Fruit fly (Drosophila melanogaster): Measurements from ENCODE around the gene CG9686.

Gene CG9686

dm6 chrX:9881746-9882145, 2.1 kb downstream of the CG9686 start, which contains the start of gene CG9689:
CG9689 (plus strand) TSS chrX:9881953.
- no peak for TF ChIP-seq Myc (optimal IDR thresholded peaks at IDR 0.05)
- no peak for TF ChIP-seq Sin3A (optimal IDR thresholded peaks at IDR 0.05)
- no peak for TF ChIP-seq psq (optimal IDR thresholded peaks at IDR 0.05)
- no peak for TF ChIP-seq h (optimal IDR thresholded peaks at IDR 0.05)
- TF ChIP-seq ttk (optimal IDR thresholded peaks at IDR 0.05) = no peak
- no peak for TF ChIP-seq insv (optimal IDR thresholded peaks at IDR 0.05)

DNA sequence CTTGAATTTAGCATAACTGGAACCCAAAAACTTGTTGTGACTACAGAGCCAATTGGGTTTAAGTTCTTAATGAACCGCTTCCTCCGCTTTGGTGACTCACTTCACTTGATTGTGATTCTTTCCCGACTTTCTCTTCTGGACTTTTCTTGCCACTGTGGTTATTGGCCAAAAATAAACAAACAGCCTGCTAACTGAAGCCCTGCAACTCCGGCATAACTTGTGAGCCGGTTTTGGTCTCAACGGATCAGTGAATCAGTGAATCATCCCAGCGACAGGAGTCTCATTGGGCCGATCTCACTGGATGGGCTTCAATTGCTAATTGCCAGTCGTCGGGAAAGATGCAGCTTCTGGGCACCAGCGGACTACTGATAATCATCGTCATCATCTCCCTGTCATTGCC, 3.2 kb downstream of the CG9686 start:
- TF ChIP-seq ttk (optimal IDR thresholded peaks at IDR 0.05) (no peak), psq (optimal IDR thresholded peaks at IDR 0.05) (no peak), h (optimal IDR thresholded peaks at IDR 0.05) (no peak), insv (optimal IDR thresholded peaks at IDR 0.05) (no peak), Sin3A (optimal IDR thresholded peaks at IDR 0.05) (no peak), Myc (optimal IDR thresholded peaks at IDR 0.05) (no peak)

dm6 chrX:9884221-9884620, 4.6 kb downstream of the CG9686 start, which contains the start of gene CG9691:
CG9691 (plus strand) TSS chrX:9884442.
- no peak for TF ChIP-seq Sin3A (optimal IDR thresholded peaks at IDR 0.05)
- no peak for TF ChIP-seq ttk (optimal IDR thresholded peaks at IDR 0.05)
- TF ChIP-seq psq (optimal IDR thresholded peaks at IDR 0.05) = no peak
- TF ChIP-seq Myc (optimal IDR thresholded peaks at IDR 0.05) = no peak
- no peak for TF ChIP-seq insv (optimal IDR thresholded peaks at IDR 0.05)
- TF ChIP-seq h (optimal IDR thresholded peaks at IDR 0.05) = no peak

- TF ChIP-seq insv (optimal IDR thresholded peaks at IDR 0.05) (no peak), Myc (optimal IDR thresholded peaks at IDR 0.05) (no peak), psq (optimal IDR thresholded peaks at IDR 0.05) (no peak), h (optimal IDR thresholded peaks at IDR 0.05) (no peak), Sin3A (optimal IDR thresholded peaks at IDR 0.05) (no peak), ttk (optimal IDR thresholded peaks at IDR 0.05) (no peak)
Observed at dm6 chrX:9885363-9885762, 5.7 kb downstream of the CG9686 start.

dm6 chrX:9889686-9890085, 10.0 kb downstream of the CG9686 start:
- TF ChIP-seq h (optimal IDR thresholded peaks at IDR 0.05) (no peak), Myc (optimal IDR thresholded peaks at IDR 0.05) (no peak), Sin3A (optimal IDR thresholded peaks at IDR 0.05) (no peak), insv (optimal IDR thresholded peaks at IDR 0.05) (no peak), ttk (optimal IDR thresholded peaks at IDR 0.05) (no peak), psq (optimal IDR thresholded peaks at IDR 0.05) (no peak)

dm6 chrX:9892834-9893233, 13.2 kb downstream of the CG9686 start:
- no peak for TF ChIP-seq ttk (optimal IDR thresholded peaks at IDR 0.05)
- no peak for TF ChIP-seq h (optimal IDR thresholded peaks at IDR 0.05)
- no peak for TF ChIP-seq Sin3A (optimal IDR thresholded peaks at IDR 0.05)
- no peak for TF ChIP-seq insv (optimal IDR thresholded peaks at IDR 0.05)
- TF ChIP-seq psq (optimal IDR thresholded peaks at IDR 0.05) = no peak
- no peak for TF ChIP-seq Myc (optimal IDR thresholded peaks at IDR 0.05)

DNA sequence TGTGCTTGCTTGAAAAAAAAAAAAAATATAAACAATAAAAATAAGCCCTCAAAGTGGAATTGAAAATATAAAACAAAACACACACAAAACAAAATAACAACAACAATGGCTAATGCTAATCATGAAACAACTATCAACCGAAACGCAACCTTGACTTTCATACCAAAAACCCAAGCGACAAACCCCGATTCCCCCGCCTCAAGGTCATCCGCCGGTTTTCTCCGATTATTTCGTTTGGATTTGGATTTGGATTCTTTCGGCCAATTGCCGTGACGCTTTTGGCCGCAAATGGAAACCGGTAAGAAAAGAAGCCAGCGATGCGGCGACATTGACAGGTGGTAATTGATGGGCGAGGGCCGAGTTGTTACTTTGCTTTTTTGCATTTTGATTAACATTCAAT, 17.9 kb downstream of the CG9686 start:
- no peak for TF ChIP-seq h (optimal IDR thresholded peaks at IDR 0.05)

DNA sequence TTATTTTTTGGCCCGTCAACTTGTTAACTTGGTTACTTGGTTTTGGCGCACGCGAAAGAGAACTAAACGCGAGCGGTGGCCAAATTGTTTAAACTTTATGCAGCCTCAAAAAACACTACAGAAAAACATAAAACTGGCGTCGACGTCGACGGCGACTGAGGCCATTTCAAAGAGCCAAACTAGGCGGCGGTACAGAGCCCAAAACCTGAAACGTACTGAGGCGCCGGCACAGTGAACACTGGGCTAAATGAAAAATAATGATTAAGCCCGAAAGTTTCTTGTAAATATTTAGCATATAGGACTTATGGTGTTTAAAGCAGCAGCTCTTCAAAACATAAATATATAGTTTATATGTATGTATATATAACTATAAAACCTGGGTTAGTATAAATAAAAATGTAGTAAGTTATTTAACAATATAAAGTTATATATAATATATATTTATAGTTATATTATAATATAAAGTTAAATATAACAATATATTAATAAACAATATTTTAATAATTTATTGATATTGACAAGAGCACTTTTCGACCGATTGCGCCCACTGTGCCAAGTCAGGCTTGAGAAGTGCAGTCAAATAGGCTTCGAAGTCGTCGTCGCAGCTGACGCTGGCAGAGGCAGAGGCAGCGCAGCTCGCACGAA, 20.0 kb downstream of the CG9686 start, which contains the start of gene CG15249:
Gene CG15249 (minus strand): TSS at position 51 of the 645 bp plus-strand sequence.
- TF ChIP-seq Myc (optimal IDR thresholded peaks at IDR 0.05) (no peak), Sin3A (optimal IDR thresholded peaks at IDR 0.05) (no peak), h (optimal IDR thresholded peaks at IDR 0.05) (no peak), psq (optimal IDR thresholded peaks at IDR 0.05) (no peak), ttk (optimal IDR thresholded peaks at IDR 0.05) (no peak), insv (optimal IDR thresholded peaks at IDR 0.05) (no peak)

DNA sequence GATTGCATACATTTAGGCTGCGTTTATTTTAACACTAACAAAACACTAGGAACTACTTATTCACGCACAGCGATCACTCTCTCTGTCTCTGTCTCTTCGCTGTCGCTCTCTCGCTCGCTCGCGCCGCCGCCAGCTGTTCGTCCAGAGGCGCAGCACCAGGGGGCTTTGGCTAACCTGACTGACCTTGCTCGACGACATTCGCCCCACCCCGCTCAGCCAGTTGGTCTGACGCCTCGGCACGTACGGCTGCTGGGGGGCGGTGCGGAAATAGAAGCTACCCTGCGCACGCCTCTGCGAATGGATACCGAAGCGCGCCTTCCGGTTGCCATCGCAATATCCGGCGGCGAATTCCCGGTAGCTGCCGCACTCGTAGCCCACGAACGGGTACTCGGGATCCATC, 29.7 kb downstream of the CG9686 start:
- TF ChIP-seq h (optimal IDR thresholded peaks at IDR 0.05) (no peak), ttk (optimal IDR thresholded peaks at IDR 0.05) (no peak), Sin3A (optimal IDR thresholded peaks at IDR 0.05) (no peak), Myc (optimal IDR thresholded peaks at IDR 0.05) (no peak), insv (optimal IDR thresholded peaks at IDR 0.05) (no peak)

- TF ChIP-seq Sin3A (optimal IDR thresholded peaks at IDR 0.05) = no peak
Observed at dm6 chrX:9911026-9911425, 31.4 kb downstream of the CG9686 start, which contains the start of gene CG1986. CG1986 (minus strand) TSS chrX:9911126.

- TF ChIP-seq ttk (optimal IDR thresholded peaks at IDR 0.05) (no peak), Myc (optimal IDR thresholded peaks at IDR 0.05) (no peak), Sin3A (optimal IDR thresholded peaks at IDR 0.05) (no peak), insv (optimal IDR thresholded peaks at IDR 0.05) (no peak), h (optimal IDR thresholded peaks at IDR 0.05) (no peak), psq (optimal IDR thresholded peaks at IDR 0.05) (no peak)
Observed at dm6 chrX:9911751-9912150, 32.1 kb downstream of the CG9686 start.

Data from Kc167 (cell line).